Fruit fly (Drosophila melanogaster) whole organism, embryonic: ENCODE results near the gene CG5399.
A peak's percentile ranks its signal among the peaks of the same experiment; 100 is the strongest.

Experiments
- BEAF-32 ChIP-seq: fragments of 200-800 bp; sonication (Bioruptor generic); optimal IDR thresholded peaks from 3 replicates; lab custom pipeline; 2017; ENCODE audit warnings: missing biosample characterization, missing genetic modification characterization, mild to moderate bottlenecking, moderate library complexity, missing genetic modification reagents
- Bteb2 ChIP-seq: fragments of 200-800 bp; sonication (Bioruptor generic); optimal IDR thresholded peaks from 2 replicates; lab custom pipeline; 2016; ENCODE audit warnings: missing biosample characterization, missing genetic modification characterization
- CG10274 ChIP-seq: fragments of 200-800 bp; sonication (Bioruptor generic); optimal IDR thresholded peaks from 3 replicates; lab custom pipeline; 2017; ENCODE audit warnings: missing biosample characterization, mild to moderate bottlenecking, missing genetic modification characterization
- CG10654 ChIP-seq: fragments of 200-800 bp; sonication (Bioruptor generic); optimal IDR thresholded peaks from 2 replicates; lab custom pipeline; 2016; ENCODE audit warnings: missing biosample characterization, missing genetic modification characterization
- CG11723 ChIP-seq: fragments of 200-800 bp; sonication (Bioruptor generic); optimal IDR thresholded peaks from 2 replicates; lab custom pipeline; 2017; ENCODE audit warnings: missing biosample characterization, mild to moderate bottlenecking, missing genetic modification characterization
- CG12104 ChIP-seq: fragments of 200-800 bp; sonication (Bioruptor generic); optimal IDR thresholded peaks from 3 replicates; lab custom pipeline; 2016; ENCODE audit warnings: missing biosample characterization, missing genetic modification characterization
- CG12942 ChIP-seq: fragments of 200-800 bp; sonication (Bioruptor generic); optimal IDR thresholded peaks from 3 replicates; lab custom pipeline; 2016; ENCODE audit warnings: missing biosample characterization, missing genetic modification characterization
- CG13775 ChIP-seq: fragments of 200-800 bp; sonication (Bioruptor generic); optimal IDR thresholded peaks from 3 replicates; lab custom pipeline; 2017; ENCODE audit warnings: missing biosample characterization, mild to moderate bottlenecking, missing genetic modification characterization
- CG14965 ChIP-seq: fragments of 200-800 bp; sonication (Bioruptor generic); optimal IDR thresholded peaks from 2 replicates; lab custom pipeline; 2016; ENCODE audit warnings: missing biosample characterization, missing genetic modification characterization, borderline replicate concordance
- CG15479 ChIP-seq: fragments of 200-800 bp; sonication (Bioruptor generic); optimal IDR thresholded peaks from 3 replicates; lab custom pipeline; 2019; ENCODE audit warnings: missing biosample characterization, mild to moderate bottlenecking, missing genetic modification characterization, moderate library complexity
- CG1603 ChIP-seq: fragments of 200-800 bp; sonication (Bioruptor generic); optimal IDR thresholded peaks from 2 replicates; lab custom pipeline; 2019; ENCODE audit warnings: missing biosample characterization, mild to moderate bottlenecking, missing genetic modification characterization, moderate library complexity
- CG1647 ChIP-seq: fragments of 200-800 bp; sonication (Bioruptor generic); optimal IDR thresholded peaks from 3 replicates; lab custom pipeline; 2016; ENCODE audit warnings: missing biosample characterization, missing genetic modification characterization
- CG17186 ChIP-seq: fragments of 200-800 bp; sonication (Bioruptor generic); optimal IDR thresholded peaks from 3 replicates; lab custom pipeline; 2017; ENCODE audit warnings: missing biosample characterization, missing genetic modification reagents, missing genetic modification characterization
- CG18011 ChIP-seq: fragments of 200-800 bp; sonication (Bioruptor generic); optimal IDR thresholded peaks from 2 replicates; lab custom pipeline; 2017; ENCODE audit warnings: missing biosample characterization, missing genetic modification characterization, mild to moderate bottlenecking, moderate library complexity, missing genotype
- CG18476 ChIP-seq: fragments of 200-800 bp; sonication (Bioruptor generic); optimal IDR thresholded peaks from 2 replicates; lab custom pipeline; 2016; ENCODE audit warnings: missing biosample characterization, mild to moderate bottlenecking, missing genetic modification characterization
- CG3847 ChIP-seq: fragments of 200-800 bp; sonication (Bioruptor generic); IDR thresholded peaks from 2 replicates; pipeline ENCODE4 v1.3.6; 2022; ENCODE audit warnings: missing biosample characterization, missing genetic modification characterization
- CG3995 ChIP-seq: fragments of 200-800 bp; sonication (Bioruptor generic); optimal IDR thresholded peaks from 3 replicates; lab custom pipeline; 2016; ENCODE audit warnings: missing biosample characterization, missing genetic modification characterization
- CG43689 ChIP-seq: fragments of 200-800 bp; sonication (Bioruptor generic); IDR thresholded peaks from 2 replicates; pipeline ENCODE4 v1.3.6; 2022; ENCODE audit warnings: missing biosample characterization, missing genetic modification characterization
- CG4820 ChIP-seq: fragments of 200-800 bp; sonication (Bioruptor generic); optimal IDR thresholded peaks from 3 replicates; lab custom pipeline; 2016; ENCODE audit warnings: missing biosample characterization, missing genetic modification characterization
- CG7839 ChIP-seq: fragments of 200-800 bp; sonication (Bioruptor generic); optimal IDR thresholded peaks from 3 replicates; lab custom pipeline; 2018; ENCODE audit warnings: missing biosample characterization, mild to moderate bottlenecking, missing genetic modification characterization, moderate library complexity
- CG9215 ChIP-seq: fragments of 200-800 bp; sonication (Bioruptor generic); IDR thresholded peaks from 2 replicates; pipeline ENCODE4 v1.3.6; 2022; ENCODE audit warnings: missing biosample characterization, missing genetic modification characterization
- E2f2 ChIP-seq: fragments of 200-800 bp; sonication (Bioruptor generic); IDR thresholded peaks from 2 replicates; pipeline ENCODE4 v1.3.6; 2022; ENCODE audit warnings: missing biosample characterization, missing genetic modification characterization
- Fer1 ChIP-seq: fragments of 200-800 bp; sonication (Bioruptor generic); optimal IDR thresholded peaks from 2 replicates; lab custom pipeline; 2017; ENCODE audit warnings: missing biosample characterization, mild to moderate bottlenecking, missing genetic modification characterization
- Fer2 ChIP-seq: fragments of 200-800 bp; sonication (Bioruptor generic); optimal IDR thresholded peaks from 2 replicates; lab custom pipeline; 2018; ENCODE audit warnings: missing biosample characterization, mild to moderate bottlenecking, missing genetic modification characterization, moderate library complexity
- HHEX ChIP-seq: fragments of 200-800 bp; sonication (Bioruptor generic); optimal IDR thresholded peaks from 3 replicates; lab custom pipeline; 2017; ENCODE audit warnings: missing biosample characterization, mild to moderate bottlenecking, missing genetic modification characterization, missing genetic modification reagents
- Meics ChIP-seq: fragments of 200-800 bp; sonication (Bioruptor generic); optimal IDR thresholded peaks from 2 replicates; lab custom pipeline; 2017; ENCODE audit warnings: missing biosample characterization, mild to moderate bottlenecking, missing genetic modification characterization
- Myb ChIP-seq: fragments of 200-800 bp; sonication (Bioruptor generic); optimal IDR thresholded peaks from 2 replicates; lab custom pipeline; 2016; ENCODE audit warnings: missing biosample characterization, missing genetic modification characterization
- NFAT ChIP-seq: fragments of 200-800 bp; sonication (Bioruptor generic); IDR thresholded peaks from 2 replicates; pipeline ENCODE4 v1.3.6; 2022; ENCODE audit warnings: missing biosample characterization, missing genetic modification characterization
- Nf-YA ChIP-seq: fragments of 200-800 bp; sonication (Bioruptor generic); IDR thresholded peaks from 2 replicates; pipeline ENCODE4 v1.3.6; 2022; ENCODE audit warnings: missing biosample characterization, missing genetic modification characterization
- Ravus ChIP-seq: fragments of 200-800 bp; sonication (Bioruptor generic); IDR thresholded peaks from 2 replicates; pipeline ENCODE4 v1.3.6; 2022; ENCODE audit warnings: missing biosample characterization, missing genetic modification characterization
- Tbp ChIP-seq: fragments of >200 bp; optimal IDR thresholded peaks from 2 replicates; lab custom pipeline; 2018; ENCODE audit warnings: missing biosample characterization, missing genetic modification characterization
- Vsx1 ChIP-seq: fragments of 200-800 bp; sonication (Bioruptor generic); optimal IDR thresholded peaks from 2 replicates; lab custom pipeline; 2017; ENCODE audit warnings: missing biosample characterization, mild to moderate bottlenecking, missing genetic modification characterization, missing genetic modification reagents
- bigmax ChIP-seq: fragments of 200-800 bp; sonication (Bioruptor generic); optimal IDR thresholded peaks from 2 replicates; lab custom pipeline; 2018; ENCODE audit warnings: missing biosample characterization, mild to moderate bottlenecking, missing genetic modification characterization
- bsh ChIP-seq, 2 experiments: fragments of 200-800 bp; sonication (Bioruptor generic); optimal IDR thresholded peaks; 2 replicates each; lab custom pipeline; 2017 to 2018; ENCODE audit warnings: mild to moderate bottlenecking in 2 of 2, missing biosample characterization in 2 of 2, missing genetic modification characterization in 2 of 2, moderate library complexity in 1 of 2
- dimm ChIP-seq: fragments of 200-800 bp; sonication (Bioruptor generic); IDR thresholded peaks from 2 replicates; pipeline ENCODE4 v1.3.6; 2022; ENCODE audit warnings: missing biosample characterization, missing genetic modification characterization
- dpn ChIP-seq, 2 experiments: fragments of 200-800 bp; sonication (Bioruptor generic); optimal IDR thresholded peaks; 3 replicates each; lab custom pipeline; 2016; ENCODE audit warnings: missing biosample characterization in 2 of 2, missing genetic modification characterization in 2 of 2
- dysf ChIP-seq: fragments of 200-800 bp; sonication (Bioruptor generic); IDR thresholded peaks from 3 replicates; pipeline ENCODE4 v1.3.6; 2022; ENCODE audit warnings: missing biosample characterization, missing genetic modification characterization
- fd102C ChIP-seq: fragments of 200-800 bp; sonication (Bioruptor generic); optimal IDR thresholded peaks from 2 replicates; lab custom pipeline; 2018; ENCODE audit warnings: missing biosample characterization, mild to moderate bottlenecking, missing genetic modification characterization, moderate library complexity
- fd3F ChIP-seq: fragments of 200-800 bp; sonication (Bioruptor generic); optimal IDR thresholded peaks from 2 replicates; lab custom pipeline; 2018; ENCODE audit warnings: missing biosample characterization, mild to moderate bottlenecking, missing genetic modification characterization, moderate library complexity
- her ChIP-seq: fragments of 200-800 bp; sonication (Bioruptor generic); optimal IDR thresholded peaks from 2 replicates; lab custom pipeline; 2016; ENCODE audit warnings: missing biosample characterization, missing genetic modification characterization
- jing ChIP-seq: fragments of 200-800 bp; sonication (Bioruptor generic); optimal IDR thresholded peaks from 2 replicates; lab custom pipeline; 2018; ENCODE audit warnings: missing biosample characterization, mild to moderate bottlenecking, missing genetic modification characterization
- lmd ChIP-seq: fragments of 200-800 bp; sonication (Bioruptor generic); IDR thresholded peaks from 2 replicates; pipeline ENCODE4 v1.3.6; 2022; ENCODE audit warnings: missing biosample characterization, missing genetic modification characterization
- oc ChIP-seq: fragments of 200-800 bp; sonication (Bioruptor generic); optimal IDR thresholded peaks from 2 replicates; lab custom pipeline; 2018; ENCODE audit warnings: missing biosample characterization, mild to moderate bottlenecking, missing genetic modification characterization, moderate library complexity
- pb ChIP-seq: fragments of 200-800 bp; sonication (Bioruptor generic); optimal IDR thresholded peaks from 3 replicates; lab custom pipeline; 2016; ENCODE audit warnings: missing biosample characterization, missing genetic modification characterization
- salm ChIP-seq: fragments of 200-800 bp; sonication (Bioruptor generic); optimal IDR thresholded peaks from 2 replicates; lab custom pipeline; 2018; ENCODE audit warnings: missing biosample characterization, mild to moderate bottlenecking, missing genetic modification characterization
- sob ChIP-seq: fragments of 200-800 bp; sonication (Bioruptor generic); IDR thresholded peaks from 2 replicates; pipeline ENCODE4 v1.3.6; 2022; ENCODE audit warnings: missing biosample characterization, missing genetic modification characterization
- sug ChIP-seq: fragments of 200-800 bp; optimal IDR thresholded peaks from 2 replicates; lab custom pipeline; 2019; ENCODE audit warnings: missing biosample characterization, mild to moderate bottlenecking, missing genetic modification characterization, moderate library complexity
- tio ChIP-seq: fragments of 200-800 bp; sonication (Bioruptor generic); optimal IDR thresholded peaks from 2 replicates; lab custom pipeline; 2017; ENCODE audit warnings: missing biosample characterization, missing genetic modification characterization, inconsistent platforms
- wek ChIP-seq: fragments of 200-800 bp; sonication (Bioruptor generic); optimal IDR thresholded peaks from 3 replicates; lab custom pipeline; 2018; ENCODE audit warnings: missing biosample characterization, mild to moderate bottlenecking, missing genetic modification characterization, moderate library complexity

The CG5399 gene

DNA sequence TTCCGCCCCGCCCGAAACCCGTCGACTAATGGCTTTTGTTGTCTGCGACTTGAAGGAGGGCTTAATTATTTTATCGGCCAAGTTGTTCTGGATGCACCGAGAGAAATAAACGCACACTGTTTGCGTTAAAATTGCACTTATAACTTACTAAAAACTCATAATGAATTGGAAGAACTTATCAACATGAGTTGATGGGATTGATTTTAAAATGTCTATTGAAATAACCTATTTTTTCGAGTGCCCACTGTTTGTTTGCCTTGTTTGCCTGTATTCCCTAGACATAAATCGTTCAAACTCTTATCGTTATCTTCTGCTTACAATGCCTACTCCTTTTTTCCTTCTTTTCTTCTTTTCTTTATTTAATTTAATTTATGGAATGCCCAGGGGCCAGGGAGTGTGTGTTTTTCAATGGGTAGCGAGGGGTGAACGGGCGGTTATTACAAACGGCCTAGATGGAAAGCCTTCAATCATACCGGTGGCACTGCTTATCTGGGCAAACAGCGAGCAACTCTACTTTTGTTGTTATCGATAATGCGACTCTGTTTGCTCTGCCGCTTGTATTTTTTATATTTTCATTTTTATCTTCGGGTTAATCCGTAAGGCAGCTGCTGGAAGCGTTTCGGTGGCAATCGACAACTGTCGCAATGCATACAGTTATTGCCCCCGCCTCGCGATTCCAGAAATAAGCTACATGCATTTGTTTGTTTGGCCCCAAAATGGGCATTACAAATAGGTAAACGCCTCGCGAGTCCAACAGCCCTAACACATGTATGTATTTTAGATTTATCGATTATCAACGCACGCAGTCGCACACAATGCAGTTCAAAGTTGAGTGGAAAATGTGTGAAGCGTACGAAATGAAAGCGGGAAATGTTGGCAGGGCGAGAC, 18.6 kb upstream of the CG5399 start (continued):
- TF ChIP-seq sug = no peak
- no peak for TF ChIP-seq CG3995 (GFP tag; lab: Kevin White, UChicago)
- TF ChIP-seq E2f2 (GFP tag; lab: Robert Waterston, UW) = 0 out of 2 replicates have a peak, but pooled peaks have one; percentile 17
- TF ChIP-seq jing (GFP tag; lab: Kevin White, UChicago) = no peak
- peak; percentile 13 for TF ChIP-seq fd102C (GFP tag; lab: Kevin White, UChicago)
- peak; percentile 59 for TF ChIP-seq salm (tag; lab: Kevin White, UChicago)
- TF ChIP-seq Vsx1 (GFP tag; lab: Kevin White, UChicago) = peak; percentile 65
- TF ChIP-seq NFAT = no peak
- no peak for TF ChIP-seq CG1647 (GFP tag; lab: Kevin White, UChicago)
- TF ChIP-seq CG4820 = peak; percentile 10
- no peak for TF ChIP-seq CG3847 (GFP tag; lab: Robert Waterston, UW)
- TF ChIP-seq CG13775 (GFP tag; lab: Kevin White, UChicago) = peak; percentile 48
- no peak for TF ChIP-seq Ravus (GFP tag; lab: Robert Waterston, UW)
- TF ChIP-seq CG14965 (GFP tag; lab: Kevin White, UChicago) = no peak
- no peak for TF ChIP-seq pb (GFP tag; lab: Kevin White, UChicago)
- TF ChIP-seq oc (tag; lab: Kevin White, UChicago) = peak; percentile 37
- peak; percentile 24 for TF ChIP-seq CG11723 (GFP tag; lab: Kevin White, UChicago)
- TF ChIP-seq dpn (GFP tag; optimal IDR thresholded peaks at IDR 0.05; lab: Kevin White, UChicago) = peak; percentile 1 to 39
- TF ChIP-seq CG15479 (GFP tag; lab: Kevin White, UChicago) = no peak
- TF ChIP-seq HHEX (GFP tag; lab: Kevin White, UChicago) = peak; percentile 9
- TF ChIP-seq sob (GFP tag; lab: Robert Waterston, UW) = no peak
- TF ChIP-seq bsh (GFP tag; optimal IDR thresholded peaks at IDR 0.05; lab: Kevin White, UChicago) = peak in 1 of 2 experiments; percentile 86
- no peak for TF ChIP-seq dimm (GFP tag; lab: Robert Waterston, UW)
- TF ChIP-seq Nf-YA = no peak
- TF ChIP-seq wek = peak; percentile 41
- TF ChIP-seq Fer2 (tag; lab: Kevin White, UChicago) = no peak
- peak; percentile 81 for TF ChIP-seq CG1603 (tag; lab: Kevin White, UChicago)
- TF ChIP-seq CG7839 = peak; percentile 49
- no peak for TF ChIP-seq CG9215 (GFP tag; lab: Robert Waterston, UW)
- TF ChIP-seq Bteb2 = peak; percentile 41
- no peak for TF ChIP-seq CG18011 (GFP tag; lab: Kevin White, UChicago)
- TF ChIP-seq lmd (GFP tag; lab: Robert Waterston, UW) = peak; percentile 14; the same call in 1 of the 2 replicates
- no peak for TF ChIP-seq fd3F (GFP tag; lab: Kevin White, UChicago)
- TF ChIP-seq Tbp (GFP tag; lab: Kevin White, UChicago) = no peak
- peak; percentile 23 for TF ChIP-seq Myb
- no peak for TF ChIP-seq bigmax (GFP tag; lab: Kevin White, UChicago)
- no peak for TF ChIP-seq CG17186 (GFP tag; lab: Kevin White, UChicago)
- TF ChIP-seq Fer1 (GFP tag; lab: Kevin White, UChicago) = no peak
- no peak for TF ChIP-seq BEAF-32 (GFP tag; lab: Kevin White, UChicago)
- TF ChIP-seq CG10654 (GFP tag; lab: Kevin White, UChicago) = no peak
- peak; percentile 46; the same call in 1 of the 3 replicates for TF ChIP-seq dysf (GFP tag; lab: Robert Waterston, UW)
- no peak for TF ChIP-seq CG43689
- TF ChIP-seq Meics (GFP tag; lab: Kevin White, UChicago) = peak; percentile 5
- peak; percentile 42 for TF ChIP-seq CG12942
- no peak for TF ChIP-seq CG10274
- TF ChIP-seq her (GFP tag; lab: Kevin White, UChicago) = peak; percentile 34
- TF ChIP-seq CG18476 (GFP tag; lab: Kevin White, UChicago) = peak; percentile 8
- TF ChIP-seq CG12104 (GFP tag; lab: Kevin White, UChicago) = no peak
- peak; percentile 53 for TF ChIP-seq tio (GFP tag; lab: Kevin White, UChicago)
